Fruit fly (Drosophila melanogaster) whole organism, wandering third instar larva: ENCODE data around the gene Trmt112.

Experiments used
- Abd-B ChIP-seq: fragments of >200 bp; optimal IDR thresholded peaks from 2 replicates; lab custom pipeline; 2017; ENCODE audit warnings: missing biosample characterization, missing genetic modification characterization
- CG32264 ChIP-seq: fragments of 200-800 bp; sonication (Bioruptor generic); optimal IDR thresholded peaks from 2 replicates; lab custom pipeline; 2016; ENCODE audit warnings: missing biosample characterization, missing genetic modification characterization
- CG9705 ChIP-seq: fragments of 200-800 bp; sonication (Bioruptor generic); optimal IDR thresholded peaks from 2 replicates; lab custom pipeline; 2018; ENCODE audit warnings: missing biosample characterization, mild to moderate bottlenecking, missing genetic modification characterization
- CrebA ChIP-seq: fragments of 200-800 bp; sonication (Bioruptor generic); optimal IDR thresholded peaks from 2 replicates; lab custom pipeline; 2016; ENCODE audit warnings: missing biosample characterization, mild to moderate bottlenecking, missing genetic modification characterization, borderline replicate concordance
- Dfd ChIP-seq: fragments of >200 bp; optimal IDR thresholded peaks from 2 replicates; lab custom pipeline; 2017; ENCODE audit warnings: missing biosample characterization, missing genetic modification characterization
- Dif ChIP-seq: fragments of 200-275, 200-300 bp; sonication (Bioruptor generic); optimal IDR thresholded peaks from 2 replicates; lab custom pipeline; 2018; ENCODE audit warnings: missing biosample characterization, missing genetic modification characterization; ENCODE audit not compliant: partially characterized antibody
- GATAd ChIP-seq: sonication (Bioruptor generic); optimal IDR thresholded peaks from 2 replicates; lab custom pipeline; 2016; ENCODE audit warnings: missing biosample characterization, missing genetic modification characterization
- HLH106 ChIP-seq: fragments of 200-800 bp; optimal IDR thresholded peaks from 3 replicates; lab custom pipeline; 2019; ENCODE audit warnings: missing biosample characterization, mild to moderate bottlenecking, missing genetic modification characterization, moderate library complexity
- Hnf4 ChIP-seq: fragments of 200-800 bp; sonication (Bioruptor generic); optimal IDR thresholded peaks from 2 replicates; lab custom pipeline; 2016; ENCODE audit warnings: missing biosample characterization, mild to moderate bottlenecking, missing genetic modification characterization
- Hr78 ChIP-seq: fragments of >200 bp; optimal IDR thresholded peaks from 2 replicates; lab custom pipeline; 2017; ENCODE audit warnings: missing biosample characterization, missing genetic modification characterization
- Hr83 ChIP-seq: fragments of 200-300 bp; sonication (Bioruptor generic); optimal IDR thresholded peaks from 2 replicates; lab custom pipeline; 2016; ENCODE audit warnings: missing biosample characterization, mild to moderate bottlenecking, missing genetic modification characterization, moderate library complexity; ENCODE audit not compliant: poor library complexity, severe bottlenecking
- N ChIP-seq: fragments of >200 bp; optimal IDR thresholded peaks from 2 replicates; lab custom pipeline; 2018; ENCODE audit warnings: missing biosample characterization, missing external identifiers, missing genetic modification characterization
- OdsH ChIP-seq: fragments of 200-800 bp; sonication (Bioruptor generic); optimal IDR thresholded peaks from 2 replicates; lab custom pipeline; 2016; ENCODE audit warnings: missing biosample characterization, mild to moderate bottlenecking, missing genetic modification characterization
- Rel ChIP-seq, 2 experiments: fragments of 200-800 bp; sonication (Bioruptor generic) in 1 of 2; optimal IDR thresholded peaks; 2 replicates in 1 of 2; 3 replicates in 1 of 2; lab custom pipeline; 2016 to 2019; ENCODE audit warnings: mild to moderate bottlenecking in 2 of 2, missing biosample characterization in 2 of 2, missing genetic modification characterization in 2 of 2, moderate library complexity in 1 of 2
- Sp1 ChIP-seq: fragments of 200-800 bp; sonication (Bioruptor generic); optimal IDR thresholded peaks from 3 replicates; lab custom pipeline; 2019; ENCODE audit warnings: missing biosample characterization, mild to moderate bottlenecking, missing genetic modification characterization, moderate library complexity
- Vsx2 ChIP-seq: fragments of 200-300, 225-300 bp; sonication (Bioruptor generic); optimal IDR thresholded peaks from 2 replicates; lab custom pipeline; 2018; ENCODE audit warnings: missing biosample characterization, missing genetic modification characterization; ENCODE audit not compliant: partially characterized antibody
- brk ChIP-seq: fragments of 200-800 bp; sonication (Bioruptor generic); optimal IDR thresholded peaks from 2 replicates; lab custom pipeline; 2016; ENCODE audit warnings: missing biosample characterization, mild to moderate bottlenecking, missing genetic modification characterization
- dl ChIP-seq, 2 experiments: fragments of 175-275, 200-275 bp in 1 of 2; fragments of 200-275 bp in 1 of 2; sonication (Bioruptor generic); optimal IDR thresholded peaks; lab custom pipeline; 2018; ENCODE audit warnings: mild to moderate bottlenecking in 2 of 2, missing biosample characterization in 2 of 2, missing genetic modification characterization in 2 of 2, moderate library complexity in 2 of 2; ENCODE audit not compliant: partially characterized antibody in 2 of 2, insufficient read depth in 1 of 2
- dmrt93B ChIP-seq: fragments of 200-800 bp; sonication (Bioruptor generic); optimal IDR thresholded peaks from 2 replicates; lab custom pipeline; 2018; ENCODE audit warnings: missing biosample characterization, mild to moderate bottlenecking, missing genetic modification characterization
- dsf ChIP-seq: sonication (Bioruptor generic); optimal IDR thresholded peaks from 2 replicates; lab custom pipeline; 2016; ENCODE audit warnings: missing biosample characterization, missing genetic modification characterization, borderline replicate concordance
- ey ChIP-seq: fragments of 200-800 bp; sonication (Bioruptor generic); optimal IDR thresholded peaks from 2 replicates; lab custom pipeline; 2016; ENCODE audit warnings: missing biosample characterization, missing genetic modification characterization
- foxo ChIP-seq, 2 experiments: fragments of 200-800 bp; sonication (Bioruptor generic); optimal IDR thresholded peaks; 2 replicates in 1 of 2; 3 replicates in 1 of 2; lab custom pipeline; 2016 to 2017; ENCODE audit warnings: missing biosample characterization in 2 of 2, missing genetic modification characterization in 2 of 2
- fru ChIP-seq: fragments of 200-800 bp; sonication (Bioruptor generic); optimal IDR thresholded peaks from 3 replicates; lab custom pipeline; 2016; ENCODE audit warnings: missing biosample characterization, mild to moderate bottlenecking, missing genetic modification characterization
- h ChIP-seq: fragments of 200-800 bp; sonication (Bioruptor generic); optimal IDR thresholded peaks from 3 replicates; lab custom pipeline; 2016; ENCODE audit warnings: missing biosample characterization, mild to moderate bottlenecking, missing genetic modification characterization
- lola ChIP-seq: fragments of >200 bp; optimal IDR thresholded peaks from 2 replicates; lab custom pipeline; 2017; ENCODE audit warnings: missing biosample characterization, missing genetic modification characterization
- pan ChIP-seq: fragments of >200 bp; optimal IDR thresholded peaks from 2 replicates; lab custom pipeline; 2017
- psq ChIP-seq: fragments of 200-800 bp; sonication (Bioruptor generic); optimal IDR thresholded peaks from 3 replicates; lab custom pipeline; 2017; ENCODE audit warnings: missing biosample characterization, mild to moderate bottlenecking, missing genetic modification characterization, moderate library complexity
- sage ChIP-seq: fragments of 200-800 bp; sonication (Bioruptor generic); optimal IDR thresholded peaks from 2 replicates; lab custom pipeline; 2016; ENCODE audit warnings: missing biosample characterization, mild to moderate bottlenecking, missing genetic modification characterization
- sv ChIP-seq: fragments of 200-800 bp; sonication (Bioruptor generic); optimal IDR thresholded peaks from 3 replicates; lab custom pipeline; 2016; ENCODE audit warnings: missing biosample characterization, missing genetic modification characterization
- tai ChIP-seq: sonication (Bioruptor generic); optimal IDR thresholded peaks from 2 replicates; lab custom pipeline; 2016; ENCODE audit warnings: missing biosample characterization, missing genetic modification characterization

The Trmt112 gene

DNA sequence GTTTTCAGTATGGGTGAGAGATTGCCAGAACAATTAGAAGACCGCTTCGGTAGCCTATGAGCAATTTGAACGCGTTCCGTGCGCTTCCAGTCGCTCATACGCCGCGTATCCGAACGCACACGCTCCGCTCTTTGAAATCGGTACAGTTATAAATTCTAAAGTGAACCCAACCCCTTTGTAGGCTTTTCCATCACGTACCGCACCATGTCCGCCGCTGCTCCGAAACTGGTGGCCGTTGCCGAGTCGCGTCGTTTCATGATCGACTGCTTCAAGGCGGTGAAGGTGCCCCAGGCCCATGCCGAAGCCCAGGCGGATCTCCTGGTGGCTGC lies 11.2 kb downstream of the Trmt112 start:
- TF ChIP-seq Vsx2 (GFP tag; lab: Kevin White, UChicago), result no peak
- no peak for TF ChIP-seq fru (GFP tag; lab: Kevin White, UChicago)
- no peak for TF ChIP-seq dl (GFP tag; optimal IDR thresholded peaks at IDR 0.05; lab: Kevin White, UChicago; ENCODE audit: insufficient read depth in 1 of 2, partially characterized antibody in 2 of 2)
- no peak for TF ChIP-seq CG32264
- no peak for TF ChIP-seq Hr83 (GFP tag; lab: Kevin White, UChicago)
- TF ChIP-seq tai (GFP tag; lab: Kevin White, UChicago), result no peak
- TF ChIP-seq Hnf4 (GFP tag; lab: Kevin White, UChicago), result no peak
- TF ChIP-seq h (GFP tag; lab: Kevin White, UChicago), result peak; percentile 11
- no peak for TF ChIP-seq ey (GFP tag; lab: Kevin White, UChicago)
- TF ChIP-seq Dif (GFP tag; lab: Kevin White, UChicago), result peak; percentile 4
- TF ChIP-seq dsf (GFP tag; lab: Kevin White, UChicago), result no peak
- no peak for TF ChIP-seq CG9705
- TF ChIP-seq sage (GFP tag; lab: Kevin White, UChicago), result no peak
- TF ChIP-seq CrebA, result no peak
- TF ChIP-seq GATAd (GFP tag; lab: Kevin White, UChicago), result no peak
- TF ChIP-seq Dfd (GFP tag; lab: Kevin White, UChicago), result no peak
- TF ChIP-seq pan (lab: Kevin White, UChicago), result no peak
- TF ChIP-seq, all 38 proteins: peak for 2

- no peak for TF ChIP-seq Rel (GFP tag; optimal IDR thresholded peaks at IDR 0.05; lab: Kevin White, UChicago)
- TF ChIP-seq Rel (tag; optimal IDR thresholded peaks at IDR 0.05; lab: Kevin White, UChicago), result peak; percentile 54
- TF ChIP-seq Vsx2 (GFP tag; lab: Kevin White, UChicago), result no peak
- TF ChIP-seq, all 38 proteins: peak for 1
Observed at dm6 chr3L:21204581-21205495, 11.8 kb downstream of the Trmt112 start.

- TF ChIP-seq dl (GFP tag; optimal IDR thresholded peaks at IDR 0.05; lab: Kevin White, UChicago; ENCODE audit: insufficient read depth in 1 of 2, partially characterized antibody in 2 of 2) (peak in 1 of 2 experiments; percentile 30), psq (GFP tag; lab: Kevin White, UChicago) (peak; percentile 37), N (GFP tag; lab: Kevin White, UChicago) (no peak), Dif (GFP tag; lab: Kevin White, UChicago) (peak; percentile 65), CrebA (no peak)
Observed at dm6 chr3L:21202777-21203282, 13.8 kb downstream of the Trmt112 start, which contains the start of the genes Targ1, CG10512 and Targ2. Gene Targ1 (minus strand): TSS chr3L:21202882. Gene CG10512 (plus strand): TSS chr3L:21202920. Gene Targ2 (minus strand): TSS chr3L:21203232.

DNA sequence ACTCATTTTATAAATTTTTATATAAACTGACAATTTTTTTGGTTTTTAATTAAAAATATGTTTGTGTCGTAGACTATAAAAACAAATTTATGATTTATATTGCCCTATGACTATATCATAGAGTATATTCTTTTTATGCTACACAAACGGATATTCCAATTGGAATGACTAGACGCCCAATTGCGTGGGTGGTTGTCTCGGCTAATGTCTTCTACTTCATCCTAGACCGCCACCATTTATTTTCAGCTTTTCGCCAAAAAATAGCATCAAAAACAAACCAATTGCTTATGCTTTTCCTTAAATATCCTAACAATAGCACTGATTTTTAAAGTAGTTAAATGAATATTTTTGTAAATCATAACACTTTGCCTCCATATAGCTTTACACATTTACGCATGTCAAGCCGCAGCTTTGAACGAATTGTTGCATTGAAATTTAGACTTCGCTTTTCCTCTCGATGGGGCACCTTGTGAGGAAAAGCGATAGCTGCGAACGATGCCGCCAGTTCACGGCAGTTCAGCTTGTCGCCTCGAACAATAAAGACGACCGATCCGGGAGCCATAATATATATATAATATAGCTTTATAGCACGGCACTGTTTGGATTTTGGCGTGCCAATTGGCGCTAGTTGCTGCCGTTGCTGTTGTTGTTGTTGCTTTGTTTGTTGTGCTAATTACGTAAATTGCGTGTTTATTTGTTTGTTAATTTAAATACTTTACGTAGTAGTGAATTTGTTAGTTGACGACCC lies 14.4 kb downstream of the Trmt112 start:
- TF ChIP-seq Sp1 (GFP tag; lab: Kevin White, UChicago), result no peak
- no peak for TF ChIP-seq OdsH (GFP tag; lab: Kevin White, UChicago)
- TF ChIP-seq sv (GFP tag; lab: Kevin White, UChicago), result no peak
- TF ChIP-seq dmrt93B, result no peak
- no peak for TF ChIP-seq HLH106 (tag; lab: Kevin White, UChicago)
- no peak for TF ChIP-seq Hr78 (GFP tag; lab: Kevin White, UChicago)
- no peak for TF ChIP-seq brk
- no peak for TF ChIP-seq Abd-B (GFP tag; lab: Kevin White, UChicago)
- no peak for TF ChIP-seq foxo (GFP tag; optimal IDR thresholded peaks at IDR 0.05; lab: Kevin White, UChicago)
- no peak for TF ChIP-seq CG32264
- no peak for TF ChIP-seq lola (GFP tag; lab: Kevin White, UChicago)
- TF ChIP-seq, all 38 proteins: peak for 0
